Worm (Caenorhabditis elegans) whole organism, L1 larva: ENCODE data around the gene hil-1.

Experiments used
- aha-1 ChIP-seq: fragments of 150-350 bp; optimal IDR thresholded peaks from 2 replicates; lab custom pipeline; 2014; ENCODE audit warnings: missing biosample characterization, missing genetic modification characterization
- blmp-1 ChIP-seq: fragments of 150-350 bp; optimal IDR thresholded peaks from 2 replicates; lab custom pipeline; 2014; ENCODE audit warnings: missing biosample characterization, missing genetic modification characterization
- jun-1 ChIP-seq: fragments of 150-350 bp; optimal IDR thresholded peaks from 2 replicates; lab custom pipeline; 2014; ENCODE audit warnings: missing biosample characterization, missing genetic modification reagents, missing genetic modification characterization
- lir-3 ChIP-seq: sonication (generic microtip); optimal IDR thresholded peaks from 2 replicates; lab custom pipeline; 2016; ENCODE audit warnings: mild to moderate bottlenecking, missing genetic modification characterization, moderate library complexity, missing compliant biosample characterization; ENCODE audit not compliant: poor library complexity
- mdl-1 ChIP-seq, 2 experiments: fragments of 150-350 bp; optimal IDR thresholded peaks; 2 replicates each; lab custom pipeline; 2014 to 2017; ENCODE audit warnings: missing biosample characterization in 2 of 2, missing genetic modification characterization in 2 of 2, inconsistent platforms in 1 of 2
- nhr-11 ChIP-seq: fragments of 150-350 bp; optimal IDR thresholded peaks from 2 replicates; lab custom pipeline; 2014; ENCODE audit warnings: missing biosample characterization, missing genetic modification characterization
- nhr-85 ChIP-seq: sonication (generic microtip); peaks from one replicate; lab custom pipeline; 2016; ENCODE audit warnings: missing genetic modification characterization, inconsistent platforms, missing compliant biosample characterization
- skn-1 ChIP-seq: fragments of 150-350 bp; optimal IDR thresholded peaks from 2 replicates; lab custom pipeline; 2014; ENCODE audit warnings: missing biosample characterization, missing genetic modification characterization
- ztf-4 ChIP-seq: fragments of 150-350 bp; optimal IDR thresholded peaks from 2 replicates; lab custom pipeline; 2014; ENCODE audit warnings: missing biosample characterization, missing genetic modification characterization

DNA sequence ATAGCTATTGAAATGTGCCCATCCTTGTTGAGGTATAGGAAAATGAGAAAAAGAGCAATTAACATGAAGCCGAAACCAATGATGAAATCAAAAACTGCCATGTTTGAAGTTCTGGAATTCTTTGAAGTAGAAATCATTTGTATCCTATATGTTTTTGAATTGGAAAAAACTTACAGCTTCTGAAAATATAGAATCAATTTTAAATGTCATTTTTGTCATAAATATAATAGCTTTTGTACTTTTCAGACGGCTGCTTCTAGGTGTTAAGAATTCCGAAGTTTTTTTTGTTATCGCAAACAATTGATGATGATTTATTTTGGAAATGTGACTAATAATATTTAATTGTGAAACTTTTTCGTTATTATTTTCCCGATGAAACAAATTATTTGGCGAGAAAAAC lies 2.6 kb upstream of the hil-1 start, which contains the start of gene C30G7.4:
- TF ChIP-seq aha-1 (tag; lab: Kevin White, UChicago), result no peak
- TF ChIP-seq skn-1 (tag; lab: Kevin White, UChicago), result no peak
- TF ChIP-seq ztf-4, result no peak
- no peak for TF ChIP-seq nhr-11 (tag; lab: Kevin White, UChicago)
- no peak for TF ChIP-seq jun-1
- no peak for TF ChIP-seq blmp-1 (tag; lab: Kevin White, UChicago)
- TF ChIP-seq lir-3, result no peak
- no peak for TF ChIP-seq mdl-1 (tag; optimal IDR thresholded peaks at IDR 0.05; lab: Kevin White, UChicago)
- no peak for TF ChIP-seq nhr-85 (tag; lab: Kevin White, UChicago)
